Worm (Caenorhabditis elegans) whole organism, midembryonic: Measurements from ENCODE around the gene irg-4.

Experiments
- T22C8.4 ChIP-seq: fragments of 200-800 bp; sonication (Bioruptor generic); IDR thresholded peaks from 2 replicates; pipeline ENCODE4 v1.3.6; 2022; ENCODE audit warnings: missing genetic modification characterization, missing compliant biosample characterization
- cog-1 ChIP-seq: sonication (generic microtip); optimal IDR thresholded peaks from 2 replicates; lab custom pipeline; 2016; ENCODE audit warnings: missing genetic modification characterization, missing compliant biosample characterization
- flt-1 ChIP-seq: fragments of 200-800 bp; sonication (Bioruptor generic); IDR thresholded peaks from 2 replicates; pipeline ENCODE4 v1.3.6; 2022; ENCODE audit warnings: missing genetic modification characterization, missing compliant biosample characterization
- klf-2 ChIP-seq: fragments of 200-800 bp; sonication (Bioruptor generic); conservative IDR thresholded peaks from 2 replicates; pipeline ENCODE4 v1.3.6; 2022; ENCODE audit warnings: missing genetic modification reagents, missing genetic modification characterization, missing compliant biosample characterization
- med-1 ChIP-seq: sonication (generic microtip); optimal IDR thresholded peaks from 2 replicates; lab custom pipeline; 2017; ENCODE audit warnings: missing genetic modification characterization, mild to moderate bottlenecking, missing compliant biosample characterization, antibody characterized with exemption, missing genetic modification reagents; ENCODE audit not compliant: insufficient read depth
- ref-1 ChIP-seq: fragments of 200-800 bp; sonication (Bioruptor generic); conservative IDR thresholded peaks from 2 replicates; pipeline ENCODE4 v1.3.6; 2022; ENCODE audit warnings: missing genetic modification reagents, missing genetic modification characterization, missing compliant biosample characterization
- tab-1 ChIP-seq: fragments of 200-800 bp; sonication (Bioruptor generic); IDR thresholded peaks from 2 replicates; pipeline ENCODE4 v1.3.6; 2022; ENCODE audit warnings: missing genetic modification characterization, missing compliant biosample characterization
- ztf-23 ChIP-seq: fragments of 200-800 bp; sonication (Bioruptor generic); IDR thresholded peaks from 2 replicates; pipeline ENCODE4 v1.3.6; 2022; ENCODE audit warnings: missing genetic modification reagents, missing genetic modification characterization, missing compliant biosample characterization
- ztf-29 ChIP-seq: fragments of 200-800 bp; sonication (Bioruptor generic); IDR thresholded peaks from 2 replicates; pipeline ENCODE4 v1.3.6; 2022; ENCODE audit warnings: missing genetic modification reagents, missing genetic modification characterization, missing compliant biosample characterization

DNA sequence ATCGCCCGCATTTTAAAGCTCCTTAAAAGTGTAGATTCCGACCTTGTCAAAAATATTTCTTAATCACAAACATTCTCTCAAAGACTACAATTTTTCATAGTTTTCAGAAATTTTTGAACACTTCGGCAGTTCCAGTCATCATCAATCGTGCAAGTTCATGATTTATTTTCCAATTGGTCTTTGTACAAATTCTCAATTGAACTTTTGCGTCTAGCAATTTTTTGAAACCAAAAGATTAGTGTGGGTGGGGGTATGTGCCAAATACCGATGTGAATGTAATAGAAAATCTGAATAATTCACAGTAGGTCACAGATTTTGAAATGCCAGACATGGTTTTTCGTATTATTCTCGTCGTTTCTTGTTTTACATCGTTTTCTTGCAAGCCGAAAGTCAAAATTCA is 2.7 kb downstream of the irg-4 start, which contains the start of gene clec-185:
- TF ChIP-seq klf-2 (GFP tag; lab: Robert Waterston, UW) (no peak), cog-1 (no peak), ztf-23 (GFP tag; lab: Robert Waterston, UW) (no peak), ref-1 (GFP tag; lab: Robert Waterston, UW) (no peak), flt-1 (no peak), ztf-29 (no peak), tab-1 (no peak), med-1 (no peak), T22C8.4 (GFP tag; lab: Robert Waterston, UW) (no peak)
